Worm (Caenorhabditis elegans) whole organism, L3 larva: ENCODE data around the gene srx-24.

Experiments used
- ama-1 ChIP-seq: fragments of 150-350 bp; optimal IDR thresholded peaks from 2 replicates; lab custom pipeline; 2018
- ceh-16 ChIP-seq: sonication (generic microtip); optimal IDR thresholded peaks from 2 replicates; lab custom pipeline; 2017; ENCODE audit warnings: missing biosample characterization, missing genetic modification characterization
- ceh-9 ChIP-seq: sonication (generic microtip); optimal IDR thresholded peaks from 2 replicates; lab custom pipeline; 2018; ENCODE audit warnings: missing biosample characterization, missing genetic modification characterization
- daf-12 ChIP-seq: fragments of 150-350 bp; optimal IDR thresholded peaks from 2 replicates; lab custom pipeline; 2014; ENCODE audit warnings: missing biosample characterization, missing genetic modification reagents, missing genetic modification characterization
- egl-27 ChIP-seq: sonication (generic microtip); optimal IDR thresholded peaks from 4 replicates; lab custom pipeline; 2017; ENCODE audit warnings: missing biosample characterization, missing genetic modification reagents, missing genetic modification characterization
- elt-2 ChIP-seq: sonication (generic microtip); optimal IDR thresholded peaks from 2 replicates; lab custom pipeline; 2016; ENCODE audit warnings: missing genetic modification reagents, mild to moderate bottlenecking, missing genetic modification characterization, missing compliant biosample characterization
- elt-3 ChIP-seq, 3 experiments: fragments of 150-350 bp in 1 of 3; sonication (generic microtip) in 2 of 3; optimal IDR thresholded peaks; 2 replicates in 2 of 3; 4 replicates in 1 of 3; lab custom pipeline; 2014 to 2017; ENCODE audit warnings: missing biosample characterization in 3 of 3, missing genetic modification characterization in 3 of 3
- eor-1 ChIP-seq, 2 experiments: fragments of 150-350 bp; optimal IDR thresholded peaks; 2 replicates each; lab custom pipeline; 2014 to 2018; ENCODE audit warnings: missing biosample characterization in 2 of 2, missing genetic modification characterization in 2 of 2
- fkh-10 ChIP-seq: sonication (generic microtip); optimal IDR thresholded peaks from 2 replicates; lab custom pipeline; 2017; ENCODE audit warnings: missing biosample characterization, missing genetic modification reagents, missing genetic modification characterization
- hmg-11 ChIP-seq: sonication (generic microtip); optimal IDR thresholded peaks from 2 replicates; lab custom pipeline; 2016; ENCODE audit warnings: missing genetic modification characterization, missing compliant biosample characterization
- jun-1 ChIP-seq: fragments of 150-350 bp; optimal IDR thresholded peaks from 2 replicates; lab custom pipeline; 2014; ENCODE audit warnings: missing biosample characterization, missing genetic modification reagents, missing genetic modification characterization
- lin-15B ChIP-seq: fragments of 150-350 bp; optimal IDR thresholded peaks from 2 replicates; lab custom pipeline; 2014; ENCODE audit warnings: missing biosample characterization, missing genetic modification characterization
- mdl-1 ChIP-seq: fragments of 150-350 bp; optimal IDR thresholded peaks from 2 replicates; lab custom pipeline; 2014; ENCODE audit warnings: missing biosample characterization, missing genetic modification characterization
- mml-1 ChIP-seq: fragments of 150-350 bp; sonication (generic microtip); optimal IDR thresholded peaks from 3 replicates; lab custom pipeline; 2014; ENCODE audit warnings: missing biosample characterization, missing genetic modification characterization
- nfya-1 ChIP-seq: sonication (generic microtip); optimal IDR thresholded peaks from 2 replicates; lab custom pipeline; 2017; ENCODE audit warnings: missing genetic modification characterization, mild to moderate bottlenecking, missing compliant biosample characterization, antibody characterized with exemption, moderate library complexity; ENCODE audit not compliant: insufficient read depth
- nhr-11 ChIP-seq: fragments of 150-350 bp; optimal IDR thresholded peaks from 2 replicates; lab custom pipeline; 2014; ENCODE audit warnings: missing biosample characterization, missing genetic modification characterization
- nhr-12 ChIP-seq: fragments of 150-350 bp; optimal IDR thresholded peaks from 2 replicates; lab custom pipeline; 2014; ENCODE audit warnings: missing biosample characterization, missing genetic modification characterization
- nhr-25 ChIP-seq: sonication (generic microtip); optimal IDR thresholded peaks from 2 replicates; lab custom pipeline; 2017; ENCODE audit warnings: missing biosample characterization, missing genetic modification characterization
- nhr-28 ChIP-seq: fragments of 150-350 bp; optimal IDR thresholded peaks from 2 replicates; lab custom pipeline; 2014; ENCODE audit warnings: missing biosample characterization, missing genetic modification characterization
- nhr-67 ChIP-seq: fragments of 150-350 bp; optimal IDR thresholded peaks from 2 replicates; lab custom pipeline; 2014; ENCODE audit warnings: missing biosample characterization, missing genetic modification characterization
- nhr-76 ChIP-seq: fragments of 150-350 bp; sonication (generic microtip); optimal IDR thresholded peaks from 5 replicates; lab custom pipeline; 2014; ENCODE audit warnings: missing biosample characterization, missing genetic modification characterization
- nhr-77 ChIP-seq: fragments of 150-350 bp; optimal IDR thresholded peaks from 2 replicates; lab custom pipeline; 2014; ENCODE audit warnings: missing biosample characterization, missing genetic modification characterization
- pqm-1 ChIP-seq: fragments of 150-350 bp; optimal IDR thresholded peaks from 2 replicates; lab custom pipeline; 2017; ENCODE audit warnings: missing biosample characterization, missing genetic modification characterization, inconsistent platforms
- sea-2 ChIP-seq: fragments of 150-350 bp; sonication (generic microtip); optimal IDR thresholded peaks from 4 replicates; lab custom pipeline; 2014; ENCODE audit warnings: missing biosample characterization, missing genetic modification reagents, missing genetic modification characterization
- snpc-4 ChIP-seq: fragments of 150-350 bp; optimal IDR thresholded peaks from 2 replicates; lab custom pipeline; 2014; ENCODE audit warnings: missing biosample characterization, missing genetic modification characterization
- unc-62 ChIP-seq: fragments of 150-350 bp; sonication (generic microtip); optimal IDR thresholded peaks from 4 replicates; lab custom pipeline; 2014; ENCODE audit warnings: missing biosample characterization, missing genetic modification reagents, missing genetic modification characterization
- zag-1 ChIP-seq: fragments of 150-350 bp; optimal IDR thresholded peaks from 2 replicates; lab custom pipeline; 2014; ENCODE audit warnings: missing biosample characterization, missing genetic modification characterization
- ztf-11 ChIP-seq: fragments of 150-350 bp; optimal IDR thresholded peaks from 2 replicates; lab custom pipeline; 2014; ENCODE audit warnings: missing biosample characterization, missing genetic modification characterization

Gene srx-24

ce11 chrV:2739607-2740006 is 10.3 kb downstream of the srx-24 start:
- no peak for TF ChIP-seq fkh-10 (GFP tag; lab: Kevin White, UChicago)
- TF ChIP-seq, all 47 proteins: peak for 0

- no peak for TF ChIP-seq sea-2
Observed at ce11 chrV:2738174-2738573, 11.7 kb downstream of the srx-24 start, which contains the start of gene srg-56. Gene srg-56, minus strand, starts transcription at chrV:2738274.

- no peak for TF ChIP-seq nhr-25 (tag; lab: Kevin White, UChicago)
- no peak for TF ChIP-seq lin-15B (tag; lab: Kevin White, UChicago)
- no peak for TF ChIP-seq jun-1 (tag; lab: Kevin White, UChicago)
- no peak for TF ChIP-seq hmg-11
- TF ChIP-seq ceh-9 (tag; lab: Kevin White, UChicago), result no peak
- no peak for TF ChIP-seq egl-27
- no peak for TF ChIP-seq nhr-77 (tag; lab: Kevin White, UChicago)
- TF ChIP-seq unc-62, result no peak
- no peak for TF ChIP-seq elt-2 (tag; lab: Kevin White, UChicago)
- no peak for TF ChIP-seq elt-3 (tag; optimal IDR thresholded peaks at IDR 0.05; lab: Kevin White, UChicago)
- TF ChIP-seq fkh-10 (GFP tag; lab: Kevin White, UChicago), result no peak
- TF ChIP-seq daf-12, result no peak
- no peak for TF ChIP-seq sea-2
Observed at ce11 chrV:2734360-2734759, 15.5 kb downstream of the srx-24 start, which contains the start of gene srg-57. Gene srg-57, minus strand, starts transcription at chrV:2734460.

ce11 chrV:2730784-2731480 is 19.0 kb downstream of the srx-24 start, which contains the start of gene dod-3:
Gene dod-3, minus strand, starts transcription at chrV:2731098.
- TF ChIP-seq ama-1 (lab: Kevin White, UChicago) (peak; percentile 70), lin-15B (tag; lab: Kevin White, UChicago) (no peak), elt-2 (tag; lab: Kevin White, UChicago) (peak; percentile 95), pqm-1 (peak; percentile 67)

- no peak for TF ChIP-seq nhr-12
- TF ChIP-seq mml-1 (tag; lab: Kevin White, UChicago), result no peak
- no peak for TF ChIP-seq nhr-25 (tag; lab: Kevin White, UChicago)
- TF ChIP-seq ama-1 (lab: Kevin White, UChicago), result no peak
Observed at ce11 chrV:2728236-2728635, 21.7 kb downstream of the srx-24 start, which contains the start of gene str-33. Gene str-33, plus strand, starts transcription at chrV:2728536.

- no peak for TF ChIP-seq nhr-11 (tag; lab: Kevin White, UChicago)
- TF ChIP-seq nhr-12, result no peak
- TF ChIP-seq nfya-1, result no peak
- TF ChIP-seq ztf-11 (tag; lab: Kevin White, UChicago), result no peak
- TF ChIP-seq hmg-11, result no peak
- TF ChIP-seq elt-2 (tag; lab: Kevin White, UChicago), result no peak
- no peak for TF ChIP-seq mml-1 (tag; lab: Kevin White, UChicago)
- TF ChIP-seq ceh-16, result no peak
- TF ChIP-seq zag-1 (tag; lab: Kevin White, UChicago), result no peak
- no peak for TF ChIP-seq egl-27
- no peak for TF ChIP-seq nhr-67 (tag; lab: Kevin White, UChicago)
Observed at ce11 chrV:2727101-2727500, 22.8 kb downstream of the srx-24 start, which contains the start of gene str-13. Gene str-13, minus strand, starts transcription at chrV:2727201.

- no peak for TF ChIP-seq nhr-11 (tag; lab: Kevin White, UChicago)
- TF ChIP-seq snpc-4 (tag; lab: Kevin White, UChicago), result no peak
- TF ChIP-seq nhr-12, result no peak
- TF ChIP-seq eor-1 (tag; optimal IDR thresholded peaks at IDR 0.05; lab: Kevin White, UChicago), result no peak
- no peak for TF ChIP-seq mdl-1 (tag; lab: Kevin White, UChicago)
- TF ChIP-seq nfya-1, result no peak
- TF ChIP-seq nhr-28 (tag; lab: Kevin White, UChicago), result no peak
- TF ChIP-seq elt-3 (tag; optimal IDR thresholded peaks at IDR 0.05; lab: Kevin White, UChicago), result no peak
- no peak for TF ChIP-seq nhr-76 (tag; lab: Kevin White, UChicago)
- TF ChIP-seq ceh-16, result no peak
Observed at ce11 chrV:2725225-2725624, 24.7 kb downstream of the srx-24 start, which contains the start of gene srg-59. Gene srg-59, minus strand, starts transcription at chrV:2725325.
